Fruit fly (Drosophila melanogaster): ENCODE data around the gene CG6678.
A peak's percentile ranks its signal among the peaks of the same experiment; 100 is the strongest.

The CG6678 gene

DNA sequence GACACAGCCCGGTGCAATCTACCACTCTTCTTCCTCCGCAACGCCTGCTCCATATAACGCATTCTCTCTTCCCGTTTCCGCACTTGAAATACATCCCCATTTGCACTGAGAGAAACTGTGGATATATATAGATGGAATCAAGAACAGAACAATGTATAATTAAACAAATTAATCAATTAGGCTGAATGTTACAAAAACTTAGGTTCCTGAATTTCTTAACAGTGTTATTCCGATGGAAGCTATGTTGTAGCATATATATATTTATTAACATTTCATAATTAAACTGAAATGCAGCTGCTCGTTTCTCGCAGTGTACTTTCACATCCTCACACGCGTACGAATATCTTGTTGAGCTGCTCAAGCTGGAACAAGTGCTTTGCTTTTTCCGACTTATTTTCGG is 27.3 kb upstream of the CG6678 start (continued):
- TF ChIP-seq croc (GFP tag; conservative IDR thresholded peaks at IDR 0.05) (peak; percentile 45; the same call in 2 of the 3 replicates), Gug (GFP tag; IDR thresholded peaks at IDR 0.05) (no peak), pita (GFP tag; optimal IDR thresholded peaks at IDR 0.05) (no peak), CG8281 (tag; optimal IDR thresholded peaks at IDR 0.05) (no peak), ro (GFP tag; IDR thresholded peaks at IDR 0.05) (no peak), Doc3 (GFP tag; IDR thresholded peaks at IDR 0.05; ENCODE audit: partially characterized antibody) (no peak), CG10959 (GFP tag; IDR thresholded peaks at IDR 0.05) (peak; percentile 36), disco-r (GFP tag; optimal IDR thresholded peaks at IDR 0.05) (no peak), Ptx1 (GFP tag; IDR thresholded peaks at IDR 0.05) (peak; percentile 42; the same call in 1 of the 2 replicates), CG2199 (GFP tag; IDR thresholded peaks at IDR 0.05) (no peak), klu (GFP tag; IDR thresholded peaks at IDR 0.05) (no peak), bcd (GFP tag; optimal IDR thresholded peaks at IDR 0.05) (no peak), crp (GFP tag; optimal IDR thresholded peaks at IDR 0.05) (no peak), CG14667 (GFP tag; IDR thresholded peaks at IDR 0.05) (no peak), oc (tag; optimal IDR thresholded peaks at IDR 0.05) (no peak), CG17361 (GFP tag; IDR thresholded peaks at IDR 0.05) (peak; percentile 61; the same call in 2 of the 3 replicates), amos (GFP tag; IDR thresholded peaks at IDR 0.05; ENCODE audit: partially characterized antibody) (no peak), CG3163 (GFP tag; optimal IDR thresholded peaks at IDR 0.05) (no peak), CG10431 (GFP tag; optimal IDR thresholded peaks at IDR 0.05) (no peak), al (GFP tag; IDR thresholded peaks at IDR 0.05) (no peak), aop (GFP tag; IDR thresholded peaks at IDR 0.05) (no peak), E2f1 (GFP tag; IDR thresholded peaks at IDR 0.05) (peak; percentile 39; the same call in 1 of the 2 replicates), lilli (GFP tag; optimal IDR thresholded peaks at IDR 0.05) (peak; percentile 51), CG18011 (GFP tag; optimal IDR thresholded peaks at IDR 0.05) (no peak), Ets65A (GFP tag) (peak; percentile 56), Max (GFP tag; optimal IDR thresholded peaks at IDR 0.05) (peak; percentile 19), Poxn (GFP tag; IDR thresholded peaks at IDR 0.05) (no peak), fd102C (GFP tag; optimal IDR thresholded peaks at IDR 0.05) (peak; percentile 16), CG6791 (GFP tag; IDR thresholded peaks at IDR 0.05; ENCODE audit: partially characterized antibody) (no peak), HLH4C (GFP tag; IDR thresholded peaks at IDR 0.05; ENCODE audit: partially characterized antibody) (no peak), stwl (tag; optimal IDR thresholded peaks at IDR 0.05) (peak; percentile 14), PHDP (tag; optimal IDR thresholded peaks at IDR 0.05) (peak; percentile 62), HmgZ (tag; optimal IDR thresholded peaks at IDR 0.05) (no peak), CG17385 (GFP tag; optimal IDR thresholded peaks at IDR 0.05) (peak; percentile 41), da (GFP tag; optimal IDR thresholded peaks at IDR 0.05) (no peak), Atf3 (GFP tag; optimal IDR thresholded peaks at IDR 0.05) (no peak), sna (GFP tag; IDR thresholded peaks at IDR 0.05; ENCODE audit: partially characterized antibody) (no peak), CG6813 (GFP tag; optimal IDR thresholded peaks at IDR 0.05) (no peak), chinmo (GFP tag; IDR thresholded peaks at IDR 0.05; ENCODE audit: partially characterized antibody) (no peak), sob (GFP tag; IDR thresholded peaks at IDR 0.05) (no peak), Sox100B (GFP tag; optimal IDR thresholded peaks at IDR 0.05) (peak; percentile 38), vvl (GFP tag; IDR thresholded peaks at IDR 0.05) (peak; percentile 44; the same call in 1 of the 2 replicates), Hr39 (optimal IDR thresholded peaks at IDR 0.05) (no peak), onecut (GFP tag; IDR thresholded peaks at IDR 0.05) (peak; percentile 33), CG4617 (GFP tag; optimal IDR thresholded peaks at IDR 0.05; ENCODE audit: borderline replicate concordance) (no peak), her (GFP tag; optimal IDR thresholded peaks at IDR 0.05) (no peak), MTF-1 (GFP tag; optimal IDR thresholded peaks at IDR 0.05; ENCODE audit: borderline replicate concordance) (no peak), CG10147 (GFP tag; optimal IDR thresholded peaks at IDR 0.05) (no peak), CG32772 (GFP tag; IDR thresholded peaks at IDR 0.05) (no peak), CG3838 (GFP tag; optimal IDR thresholded peaks at IDR 0.05) (no peak), seq (GFP tag; IDR thresholded peaks at IDR 0.05) (no peak), CG2889 (GFP tag; IDR thresholded peaks at IDR 0.05) (no peak)
